Worm (Caenorhabditis elegans): Measurements from ENCODE around the gene rec-8.

rec-8 gene

ce11 chrIV:13353143-13353773 lies at the start of gene rec-8, which contains the start of gene mex-5:
Gene rec-8, minus strand, starts transcription at chrIV:13353193.
Gene mex-5, plus strand, starts transcription at chrIV:13353723.
- TF ChIP-seq R02D3.7 (tag; optimal IDR thresholded peaks at IDR 0.05) (no peak), nhr-237 (tag; optimal IDR thresholded peaks at IDR 0.05) (no peak)

ce11 chrIV:13400456-13401364 lies 47.7 kb upstream of the rec-8 start, which contains the start of the genes memi-2 and cyp-31A5:
Gene memi-2, minus strand, starts transcription at chrIV:13400506.
Gene cyp-31A5, plus strand, starts transcription at chrIV:13401289.
- TF ChIP-seq nhr-77 (tag; optimal IDR thresholded peaks at IDR 0.05) = no peak
- TF ChIP-seq unc-62 (GFP tag; optimal IDR thresholded peaks at IDR 0.05) = no peak
- TF ChIP-seq lin-39 (tag; optimal IDR thresholded peaks at IDR 0.05) = no peak
- TF ChIP-seq gmeb-1 (tag; optimal IDR thresholded peaks at IDR 0.05) = no peak
- TF ChIP-seq snpc-4 (tag; optimal IDR thresholded peaks at IDR 0.05) = no peak
- no peak for TF ChIP-seq fos-1 (tag; optimal IDR thresholded peaks at IDR 0.05)
- TF ChIP-seq nhr-25 (tag; optimal IDR thresholded peaks at IDR 0.05) = no peak
- no peak for TF ChIP-seq nhr-10 (tag; optimal IDR thresholded peaks at IDR 0.05)

ce11 chrIV:13398728-13399127 lies 45.7 kb upstream of the rec-8 start, which contains the start of gene Y62E10A.13:
Gene Y62E10A.13, minus strand, starts transcription at chrIV:13399053.
- peak; percentile 40 for TF ChIP-seq nhr-129 (tag; optimal IDR thresholded peaks at IDR 0.05)
- no peak for TF ChIP-seq R02D3.7 (tag; optimal IDR thresholded peaks at IDR 0.05)

- peak in 1 of 2 experiments; percentile 18 for TF ChIP-seq lsy-2 (tag; optimal IDR thresholded peaks at IDR 0.05)
- peak; percentile 66 for TF ChIP-seq crh-2 (tag; optimal IDR thresholded peaks at IDR 0.05)
- peak; percentile 54 for TF ChIP-seq skn-1 (tag; optimal IDR thresholded peaks at IDR 0.05)
- peak; percentile 17 for TF ChIP-seq F13H6.1 (tag; optimal IDR thresholded peaks at IDR 0.05)
- TF ChIP-seq fos-1 (tag; optimal IDR thresholded peaks at IDR 0.05) = peak; percentile 35
- peak; percentile 20 for TF ChIP-seq sma-3 (GFP tag; optimal IDR thresholded peaks at IDR 0.05)
- TF ChIP-seq nhr-21 (tag; optimal IDR thresholded peaks at IDR 0.05) = peak; percentile 2
- TF ChIP-seq sma-9 (GFP tag; optimal IDR thresholded peaks at IDR 0.05) = peak; percentile 63
- TF ChIP-seq sma-9 (tag; optimal IDR thresholded peaks at IDR 0.05) = no peak
- TF ChIP-seq nhr-129 (tag; optimal IDR thresholded peaks at IDR 0.05) = peak; percentile 73
- TF ChIP-seq unc-39 (tag; optimal IDR thresholded peaks at IDR 0.05) = no peak
- TF ChIP-seq alr-1 (tag; optimal IDR thresholded peaks at IDR 0.05) = no peak
Measured at ce11 chrIV:13396375-13396774, 43.4 kb upstream of the rec-8 start.

ce11 chrIV:13395255-13395654 lies 42.3 kb upstream of the rec-8 start:
- TF ChIP-seq nhr-21 (tag; optimal IDR thresholded peaks at IDR 0.05) = peak; percentile 93
- TF ChIP-seq ceh-16 (tag; optimal IDR thresholded peaks at IDR 0.05) = peak; percentile 9
- TF ChIP-seq mdl-1 (tag; optimal IDR thresholded peaks at IDR 0.05) = peak; percentile 73 to 91
- TF ChIP-seq dmd-4 (tag; optimal IDR thresholded peaks at IDR 0.05) = no peak
- peak; percentile 76 for TF ChIP-seq lin-13 (GFP tag; optimal IDR thresholded peaks at IDR 0.05)
- peak; percentile 100 for TF ChIP-seq nhr-129 (tag; optimal IDR thresholded peaks at IDR 0.05)
- no peak for TF ChIP-seq nhr-10 (tag; optimal IDR thresholded peaks at IDR 0.05)
- TF ChIP-seq snpc-4 (tag; optimal IDR thresholded peaks at IDR 0.05) = peak; percentile 31
- peak; percentile 31 for TF ChIP-seq nhr-6 (tag; optimal IDR thresholded peaks at IDR 0.05)
- peak; percentile 94 for TF ChIP-seq egl-27 (tag; optimal IDR thresholded peaks at IDR 0.05)
- TF ChIP-seq gmeb-1 (tag; optimal IDR thresholded peaks at IDR 0.05) = peak; percentile 69
- peak; percentile 83 for TF ChIP-seq sem-4 (tag; optimal IDR thresholded peaks at IDR 0.05)
- TF ChIP-seq nhr-77 (tag; optimal IDR thresholded peaks at IDR 0.05) = no peak
- TF ChIP-seq Y55F3AM.14 (GFP tag; optimal IDR thresholded peaks at IDR 0.05) = peak; percentile 85
- TF ChIP-seq R02D3.7 (tag; optimal IDR thresholded peaks at IDR 0.05) = no peak
- TF ChIP-seq blmp-1 (tag; optimal IDR thresholded peaks at IDR 0.05; ENCODE audit: insufficient read depth) = peak; percentile 60
- TF ChIP-seq nhr-237 (tag; optimal IDR thresholded peaks at IDR 0.05) = no peak
- TF ChIP-seq crh-2 (tag; optimal IDR thresholded peaks at IDR 0.05) = peak; percentile 89
- TF ChIP-seq unc-55 (GFP tag; optimal IDR thresholded peaks at IDR 0.05) = peak; percentile 86
- peak; percentile 87 for TF ChIP-seq C34F6.9 (tag; optimal IDR thresholded peaks at IDR 0.05)
- peak; percentile 70 for TF ChIP-seq lin-11 (tag; optimal IDR thresholded peaks at IDR 0.05)
- TF ChIP-seq lsy-2 (tag; optimal IDR thresholded peaks at IDR 0.05) = peak in 1 of 2 experiments; percentile 85
- peak; percentile 91 for TF ChIP-seq F13H6.1 (tag; optimal IDR thresholded peaks at IDR 0.05)
- peak; percentile 81 for TF ChIP-seq fos-1 (tag; optimal IDR thresholded peaks at IDR 0.05)
- peak; percentile 91 for TF ChIP-seq nhr-25 (tag; optimal IDR thresholded peaks at IDR 0.05)
- peak; percentile 69 for TF ChIP-seq zag-1 (tag; optimal IDR thresholded peaks at IDR 0.05)
- no peak for TF ChIP-seq peb-1 (tag; optimal IDR thresholded peaks at IDR 0.05)
- TF ChIP-seq sma-3 (GFP tag; optimal IDR thresholded peaks at IDR 0.05) = peak; percentile 97
- no peak for TF ChIP-seq ztf-4 (tag; optimal IDR thresholded peaks at IDR 0.05)
- peak; percentile 99 for TF ChIP-seq sma-9 (GFP tag; optimal IDR thresholded peaks at IDR 0.05)
- peak; percentile 33 for TF ChIP-seq sma-9 (tag; optimal IDR thresholded peaks at IDR 0.05)
